Worm (Caenorhabditis elegans) whole organism, L1 larva: ENCODE results near the gene F40F9.3.

ENCODE experiments used
- C16A3.4 ChIP-seq: fragments of 150-350 bp; optimal IDR thresholded peaks from 2 replicates; lab custom pipeline; 2014; ENCODE audit warnings: missing biosample characterization, missing genetic modification characterization
- C34B4.2 ChIP-seq: sonication (generic microtip); optimal IDR thresholded peaks from 2 replicates; lab custom pipeline; 2017; ENCODE audit warnings: mild to moderate bottlenecking, missing genetic modification characterization, missing compliant biosample characterization
- Y116A8C.19 ChIP-seq: sonication (generic microtip); optimal IDR thresholded peaks from 2 replicates; lab custom pipeline; 2016; ENCODE audit warnings: missing compliant biosample characterization, missing genetic modification characterization, borderline replicate concordance
- aly-2 ChIP-seq: fragments of 150-350 bp; optimal IDR thresholded peaks from 2 replicates; lab custom pipeline; 2014; ENCODE audit warnings: missing biosample characterization, missing genetic modification characterization
- ama-1 ChIP-seq: fragments of 150-350 bp; optimal IDR thresholded peaks from 2 replicates; lab custom pipeline; 2014
- blmp-1 ChIP-seq: fragments of 150-350 bp; optimal IDR thresholded peaks from 2 replicates; lab custom pipeline; 2014; ENCODE audit warnings: missing biosample characterization, missing genetic modification characterization
- ceh-8 ChIP-seq: fragments of 200-800 bp; sonication (Bioruptor generic); optimal IDR thresholded peaks from 2 replicates; lab custom pipeline; 2018; ENCODE audit warnings: mild to moderate bottlenecking, missing genetic modification characterization, moderate library complexity, missing compliant biosample characterization
- ceh-90 ChIP-seq: sonication (generic microtip); optimal IDR thresholded peaks from 2 replicates; lab custom pipeline; 2016; ENCODE audit warnings: missing genetic modification characterization, missing compliant biosample characterization
- efl-1 ChIP-seq, 4 experiments: fragments of 150-350 bp; optimal IDR thresholded peaks in 3 of 4; peaks in 1 of 4; 1 replicate in 1 of 4; 2 replicates in 3 of 4; lab custom pipeline; 2014; ENCODE audit warnings: missing biosample characterization in 2 of 4, missing genetic modification characterization in 2 of 4, missing genetic modification reagents in 2 of 4
- efl-3 ChIP-seq: fragments of 200-800 bp; sonication (Bioruptor generic); optimal IDR thresholded peaks from 2 replicates; lab custom pipeline; 2018; ENCODE audit warnings: mild to moderate bottlenecking, missing genetic modification characterization, missing compliant biosample characterization
- elt-2 ChIP-seq: sonication (generic microtip); optimal IDR thresholded peaks from 2 replicates; lab custom pipeline; 2016; ENCODE audit warnings: missing genetic modification characterization, mild to moderate bottlenecking, inconsistent platforms, missing compliant biosample characterization, missing genetic modification reagents
- elt-3 ChIP-seq, 6 experiments: fragments of 150-350 bp in 1 of 6; sonication (generic microtip); optimal IDR thresholded peaks; 2 replicates each; lab custom pipeline; 2017 to 2018; ENCODE audit warnings: missing biosample characterization in 6 of 6, missing genetic modification characterization in 6 of 6, inconsistent platforms in 1 of 6
- fkh-10 ChIP-seq: sonication (generic microtip); optimal IDR thresholded peaks from 2 replicates; lab custom pipeline; 2017; ENCODE audit warnings: missing biosample characterization, missing genetic modification reagents, missing genetic modification characterization
- fkh-4 ChIP-seq: sonication (generic microtip); optimal IDR thresholded peaks from 2 replicates; lab custom pipeline; 2016; ENCODE audit warnings: missing compliant biosample characterization, missing genetic modification characterization, borderline replicate concordance
- grh-1 ChIP-seq: fragments of 200-800 bp; sonication (Bioruptor generic); IDR thresholded peaks from 2 replicates; pipeline ENCODE4 v1.3.6; 2022; ENCODE audit warnings: missing genetic modification reagents, missing genetic modification characterization, missing compliant biosample characterization
- hlh-17 ChIP-seq: fragments of 200-800 bp; sonication (Bioruptor generic); optimal IDR thresholded peaks from 2 replicates; lab custom pipeline; 2018; ENCODE audit warnings: missing genetic modification characterization, mild to moderate bottlenecking, missing compliant biosample characterization, moderate library complexity, borderline replicate concordance
- irx-1 ChIP-seq: sonication (generic microtip); optimal IDR thresholded peaks from 2 replicates; lab custom pipeline; 2016; ENCODE audit warnings: missing genetic modification characterization, missing compliant biosample characterization
- lin-14 ChIP-seq: fragments of 200-800 bp; sonication (Bioruptor generic); optimal IDR thresholded peaks from 2 replicates; lab custom pipeline; 2018; ENCODE audit warnings: mild to moderate bottlenecking, missing genetic modification characterization, moderate library complexity, missing compliant biosample characterization
- lin-35 ChIP-seq, 2 experiments: fragments of 150-350 bp; optimal IDR thresholded peaks; 2 replicates each; lab custom pipeline; 2014; ENCODE audit warnings: missing biosample characterization in 2 of 2, missing genetic modification characterization in 2 of 2, missing genetic modification reagents in 2 of 2
- lsy-2 ChIP-seq, 2 experiments: fragments of 150-350 bp; optimal IDR thresholded peaks; 2 replicates each; lab custom pipeline; 2014; ENCODE audit warnings: missing biosample characterization in 2 of 2, missing genetic modification characterization in 2 of 2
- mdl-1 ChIP-seq, 2 experiments: fragments of 150-350 bp; optimal IDR thresholded peaks; 2 replicates each; lab custom pipeline; 2014 to 2017; ENCODE audit warnings: missing biosample characterization in 2 of 2, missing genetic modification characterization in 2 of 2, inconsistent platforms in 1 of 2
- nhr-19 ChIP-seq: fragments of 200-800 bp; sonication (Bioruptor generic); conservative IDR thresholded peaks from 2 replicates; pipeline ENCODE4 v1.3.6; 2022; ENCODE audit warnings: missing genetic modification characterization, missing compliant biosample characterization
- nhr-20 ChIP-seq: sonication (generic microtip); optimal IDR thresholded peaks from 2 replicates; lab custom pipeline; 2016; ENCODE audit warnings: mild to moderate bottlenecking, missing genetic modification characterization, missing compliant biosample characterization
- nhr-237 ChIP-seq: fragments of 150-350 bp; optimal IDR thresholded peaks from 2 replicates; lab custom pipeline; 2014; ENCODE audit warnings: missing biosample characterization, missing genetic modification characterization
- nhr-71 ChIP-seq: sonication (generic microtip); optimal IDR thresholded peaks from 2 replicates; lab custom pipeline; 2016; ENCODE audit warnings: mild to moderate bottlenecking, missing genetic modification characterization, moderate library complexity, missing compliant biosample characterization
- nhr-76 ChIP-seq: sonication (generic microtip); optimal IDR thresholded peaks from 2 replicates; lab custom pipeline; 2017; ENCODE audit warnings: missing biosample characterization, missing genetic modification characterization
- nhr-85 ChIP-seq: sonication (generic microtip); peaks from one replicate; lab custom pipeline; 2016; ENCODE audit warnings: missing genetic modification characterization, inconsistent platforms, missing compliant biosample characterization
- nhr-90 ChIP-seq: sonication (generic microtip); optimal IDR thresholded peaks from 2 replicates; lab custom pipeline; 2016; ENCODE audit warnings: mild to moderate bottlenecking, missing genetic modification characterization, missing compliant biosample characterization; ENCODE audit not compliant: poor library complexity
- pag-3 ChIP-seq: sonication (generic microtip); optimal IDR thresholded peaks from 2 replicates; lab custom pipeline; 2017; ENCODE audit warnings: missing genetic modification characterization, mild to moderate bottlenecking, missing compliant biosample characterization, antibody characterized with exemption, borderline replicate concordance; ENCODE audit not compliant: insufficient read depth
- pqm-1 ChIP-seq: sonication (generic microtip); optimal IDR thresholded peaks from 3 replicates; lab custom pipeline; 2017; ENCODE audit warnings: missing biosample characterization, missing genetic modification characterization
- rnt-1 ChIP-seq: sonication (generic microtip); optimal IDR thresholded peaks from 2 replicates; lab custom pipeline; 2016; ENCODE audit warnings: mild to moderate bottlenecking, missing genetic modification characterization, moderate library complexity, missing compliant biosample characterization
- snu-23 ChIP-seq: sonication (generic microtip); optimal IDR thresholded peaks from 2 replicates; lab custom pipeline; 2016; ENCODE audit warnings: missing genetic modification characterization, missing compliant biosample characterization
- sptf-1 ChIP-seq: fragments of 150-350 bp; optimal IDR thresholded peaks from 2 replicates; lab custom pipeline; 2014; ENCODE audit warnings: missing biosample characterization, missing genetic modification characterization
- tbx-2 ChIP-seq: sonication (generic microtip); optimal IDR thresholded peaks from 2 replicates; lab custom pipeline; 2016; ENCODE audit warnings: missing genetic modification characterization, missing compliant biosample characterization
- unc-130 ChIP-seq: fragments of 150-350 bp; optimal IDR thresholded peaks from 2 replicates; lab custom pipeline; 2017; ENCODE audit warnings: missing biosample characterization, missing genetic modification characterization, inconsistent platforms
- unc-30 ChIP-seq: sonication (generic microtip); optimal IDR thresholded peaks from 2 replicates; lab custom pipeline; 2017; ENCODE audit warnings: missing biosample characterization, missing genetic modification characterization
- unc-86 ChIP-seq: sonication (generic microtip); optimal IDR thresholded peaks from 2 replicates; lab custom pipeline; 2016; ENCODE audit warnings: missing genetic modification characterization, missing compliant biosample characterization
- vab-15 ChIP-seq: sonication (generic microtip); optimal IDR thresholded peaks from 2 replicates; lab custom pipeline; 2017; ENCODE audit warnings: missing genotype, mild to moderate bottlenecking, missing genetic modification characterization, missing compliant biosample characterization

F40F9.3 gene

ce11 chrV:9739402-9739801 is 24.4 kb downstream of the F40F9.3 start, which contains the start of gene marc-1:
TSS of gene marc-1 (plus strand) at chrV:9739702.
- TF ChIP-seq efl-1 (optimal IDR thresholded peaks at IDR 0.05; lab: Kevin White, UChicago) (no peak), efl-1 (GFP tag; optimal IDR thresholded peaks at IDR 0.05 in 1 of 2; lab: Kevin White, UChicago) (no peak), efl-3 (GFP tag; lab: Kevin White, UChicago) (no peak), ceh-8 (GFP tag; lab: Kevin White, UChicago) (no peak), tbx-2 (tag; lab: Kevin White, UChicago) (no peak), Y116A8C.19 (tag; lab: Kevin White, UChicago) (no peak), hlh-17 (no peak), irx-1 (tag; lab: Kevin White, UChicago) (no peak)
- TF ChIP-seq, all 84 proteins: peak for 0

ce11 chrV:9740858-9741257 is 25.8 kb downstream of the F40F9.3 start, which contains the start of gene sta-2:
TSS of gene sta-2 (plus strand) at chrV:9741206.
- TF ChIP-seq fkh-4 (tag; lab: Kevin White, UChicago), result no peak
- peak; percentile 66 for TF ChIP-seq snu-23 (GFP tag; lab: Kevin White, UChicago)
- TF ChIP-seq tbx-2 (tag; lab: Kevin White, UChicago), result peak; percentile 47
- peak; percentile 67 for TF ChIP-seq nhr-71 (tag; lab: Kevin White, UChicago)
- TF ChIP-seq C16A3.4 (tag; lab: Kevin White, UChicago), result peak; percentile 20
- peak; percentile 70 for TF ChIP-seq nhr-20
- no peak for TF ChIP-seq pqm-1 (tag; lab: Kevin White, UChicago)
- TF ChIP-seq nhr-85 (tag; lab: Kevin White, UChicago), result peak; percentile 93
- TF ChIP-seq sptf-1 (tag; lab: Kevin White, UChicago), result no peak
- peak; percentile 81 for TF ChIP-seq grh-1 (GFP tag; lab: Robert Waterston, UW)
- TF ChIP-seq lin-35 (GFP tag; optimal IDR thresholded peaks at IDR 0.05; lab: Kevin White, UChicago), result peak in 1 of 2 experiments; percentile 57
- TF ChIP-seq unc-86 (tag; lab: Kevin White, UChicago), result no peak
- peak; percentile 69 for TF ChIP-seq lin-14 (GFP tag; lab: Kevin White, UChicago)
- TF ChIP-seq mdl-1 (tag; optimal IDR thresholded peaks at IDR 0.05; lab: Kevin White, UChicago), result peak in 1 of 2 experiments; percentile 61
- peak; percentile 35 for TF ChIP-seq unc-130 (tag; lab: Kevin White, UChicago)
- peak; percentile 26 for TF ChIP-seq nhr-90 (tag; lab: Kevin White, UChicago)
- TF ChIP-seq efl-1 (optimal IDR thresholded peaks at IDR 0.05; lab: Kevin White, UChicago), result no peak
- peak in 1 of 2 experiments; percentile 64 for TF ChIP-seq efl-1 (GFP tag; optimal IDR thresholded peaks at IDR 0.05 in 1 of 2; lab: Kevin White, UChicago)
- no peak for TF ChIP-seq nhr-19 (GFP tag; lab: Robert Waterston, UW)
- TF ChIP-seq C34B4.2 (tag; lab: Kevin White, UChicago), result no peak
- peak in 1 of 2 experiments; percentile 48 for TF ChIP-seq lsy-2 (tag; optimal IDR thresholded peaks at IDR 0.05; lab: Kevin White, UChicago)
- no peak for TF ChIP-seq nhr-237 (tag; lab: Kevin White, UChicago)
- peak; percentile 86 for TF ChIP-seq blmp-1
- peak in 2 of 6 experiments; percentile 18 to 91 for TF ChIP-seq elt-3 (tag; optimal IDR thresholded peaks at IDR 0.05; lab: Kevin White, UChicago)
- TF ChIP-seq Y116A8C.19 (tag; lab: Kevin White, UChicago), result no peak

- TF ChIP-seq ceh-90 (tag; lab: Kevin White, UChicago) (no peak), fkh-10 (no peak), pag-3 (tag; lab: Kevin White, UChicago) (no peak), lin-14 (GFP tag; lab: Kevin White, UChicago) (no peak), elt-2 (tag; lab: Kevin White, UChicago) (no peak), rnt-1 (no peak), grh-1 (GFP tag; lab: Robert Waterston, UW) (no peak), blmp-1 (no peak), aly-2 (tag; lab: Kevin White, UChicago) (no peak), ama-1 (no peak), lin-35 (GFP tag; optimal IDR thresholded peaks at IDR 0.05; lab: Kevin White, UChicago) (no peak), vab-15 (tag; lab: Kevin White, UChicago) (no peak), irx-1 (tag; lab: Kevin White, UChicago) (no peak), nhr-76 (tag; lab: Kevin White, UChicago) (no peak), unc-86 (tag; lab: Kevin White, UChicago) (no peak), unc-30 (tag; lab: Kevin White, UChicago) (no peak), sptf-1 (tag; lab: Kevin White, UChicago) (no peak)
- TF ChIP-seq, all 84 proteins: peak for 0
These were observed 29.9 kb downstream of the F40F9.3 start, which contains the start of gene F58E6.13 for ce11 chrV:9744934-9745333. TSS of gene F58E6.13 (plus strand) at chrV:9745234.
